Worm (Caenorhabditis elegans) whole organism, L1 larva: ENCODE measurements around the gene ceh-10.

Source experiments
- C16A3.4 ChIP-seq: fragments of 150-350 bp; optimal IDR thresholded peaks from 2 replicates; lab custom pipeline; 2014; ENCODE audit warnings: missing biosample characterization, missing genetic modification characterization
- F16B12.6 ChIP-seq: fragments of 150-350 bp; optimal IDR thresholded peaks from 2 replicates; lab custom pipeline; 2014; ENCODE audit warnings: missing biosample characterization, missing genetic modification characterization
- alr-1 ChIP-seq: fragments of 200-800 bp; sonication (Bioruptor generic); optimal IDR thresholded peaks from 2 replicates; lab custom pipeline; 2018; ENCODE audit warnings: borderline replicate concordance, mild to moderate bottlenecking, missing genetic modification characterization, missing compliant biosample characterization
- aly-2 ChIP-seq: fragments of 150-350 bp; optimal IDR thresholded peaks from 2 replicates; lab custom pipeline; 2014; ENCODE audit warnings: missing biosample characterization, missing genetic modification characterization
- blmp-1 ChIP-seq: fragments of 150-350 bp; optimal IDR thresholded peaks from 2 replicates; lab custom pipeline; 2014; ENCODE audit warnings: missing biosample characterization, missing genetic modification characterization
- ceh-82 ChIP-seq, 3 experiments: fragments of 150-350 bp in 1 of 3; sonication (generic microtip) in 2 of 3; optimal IDR thresholded peaks; 2 replicates each; lab custom pipeline; 2014 to 2017; ENCODE audit warnings: missing biosample characterization in 3 of 3, missing genetic modification characterization in 3 of 3
- ceh-88 ChIP-seq: fragments of 200-800 bp; sonication (Bioruptor generic); IDR thresholded peaks from 2 replicates; pipeline ENCODE4 v1.3.6; 2022; ENCODE audit warnings: missing genetic modification characterization, missing compliant biosample characterization
- ceh-90 ChIP-seq: sonication (generic microtip); optimal IDR thresholded peaks from 2 replicates; lab custom pipeline; 2016; ENCODE audit warnings: missing genetic modification characterization, missing compliant biosample characterization
- dpl-1 ChIP-seq, 3 experiments: fragments of 150-350 bp in 2 of 3; sonication (generic microtip) in 1 of 3; optimal IDR thresholded peaks; 2 replicates each; lab custom pipeline; 2014 to 2017; ENCODE audit warnings: missing biosample characterization in 3 of 3, missing genetic modification characterization in 3 of 3, missing genetic modification reagents in 3 of 3
- efl-1 ChIP-seq, 4 experiments: fragments of 150-350 bp; optimal IDR thresholded peaks in 3 of 4; peaks in 1 of 4; 1 replicate in 1 of 4; 2 replicates in 3 of 4; lab custom pipeline; 2014; ENCODE audit warnings: missing biosample characterization in 2 of 4, missing genetic modification characterization in 2 of 4, missing genetic modification reagents in 2 of 4
- egl-13 ChIP-seq: sonication (generic microtip); optimal IDR thresholded peaks from 2 replicates; lab custom pipeline; 2016; ENCODE audit warnings: missing genotype, missing genetic modification reagents, missing genetic modification characterization, missing compliant biosample characterization
- elt-3 ChIP-seq, 6 experiments: fragments of 150-350 bp in 1 of 6; sonication (generic microtip); optimal IDR thresholded peaks; 2 replicates each; lab custom pipeline; 2017 to 2018; ENCODE audit warnings: missing biosample characterization in 6 of 6, missing genetic modification characterization in 6 of 6, inconsistent platforms in 1 of 6
- ets-5 ChIP-seq: fragments of 200-800 bp; sonication (Bioruptor generic); IDR thresholded peaks from 2 replicates; pipeline ENCODE4 v1.3.6; 2022; ENCODE audit warnings: missing genetic modification characterization, missing compliant biosample characterization
- fkh-4 ChIP-seq: sonication (generic microtip); optimal IDR thresholded peaks from 2 replicates; lab custom pipeline; 2016; ENCODE audit warnings: missing compliant biosample characterization, missing genetic modification characterization, borderline replicate concordance
- fkh-8 ChIP-seq: sonication (generic microtip); optimal IDR thresholded peaks from 2 replicates; lab custom pipeline; 2016; ENCODE audit warnings: mild to moderate bottlenecking, missing genetic modification characterization, missing compliant biosample characterization
- fos-1 ChIP-seq: fragments of 150-350 bp; optimal IDR thresholded peaks from 2 replicates; lab custom pipeline; 2014; ENCODE audit warnings: missing biosample characterization, missing genetic modification characterization
- hlh-4 ChIP-seq: sonication (generic microtip); optimal IDR thresholded peaks from 2 replicates; lab custom pipeline; 2016; ENCODE audit warnings: mild to moderate bottlenecking, missing genetic modification characterization, missing compliant biosample characterization
- lin-14 ChIP-seq: fragments of 200-800 bp; sonication (Bioruptor generic); optimal IDR thresholded peaks from 2 replicates; lab custom pipeline; 2018; ENCODE audit warnings: mild to moderate bottlenecking, missing genetic modification characterization, moderate library complexity, missing compliant biosample characterization
- lin-35 ChIP-seq, 2 experiments: fragments of 150-350 bp; optimal IDR thresholded peaks; 2 replicates each; lab custom pipeline; 2014; ENCODE audit warnings: missing biosample characterization in 2 of 2, missing genetic modification characterization in 2 of 2, missing genetic modification reagents in 2 of 2
- lir-3 ChIP-seq: sonication (generic microtip); optimal IDR thresholded peaks from 2 replicates; lab custom pipeline; 2016; ENCODE audit warnings: mild to moderate bottlenecking, missing genetic modification characterization, moderate library complexity, missing compliant biosample characterization; ENCODE audit not compliant: poor library complexity
- lsy-2 ChIP-seq, 2 experiments: fragments of 150-350 bp; optimal IDR thresholded peaks; 2 replicates each; lab custom pipeline; 2014; ENCODE audit warnings: missing biosample characterization in 2 of 2, missing genetic modification characterization in 2 of 2
- mep-1 ChIP-seq: fragments of 150-350 bp; optimal IDR thresholded peaks from 2 replicates; lab custom pipeline; 2014; ENCODE audit warnings: missing biosample characterization, missing genetic modification characterization
- nhr-237 ChIP-seq: fragments of 150-350 bp; optimal IDR thresholded peaks from 2 replicates; lab custom pipeline; 2014; ENCODE audit warnings: missing biosample characterization, missing genetic modification characterization
- nhr-47 ChIP-seq: sonication (generic microtip); optimal IDR thresholded peaks from 2 replicates; lab custom pipeline; 2016; ENCODE audit warnings: mild to moderate bottlenecking, missing genetic modification characterization, moderate library complexity, missing compliant biosample characterization
- nhr-71 ChIP-seq: sonication (generic microtip); optimal IDR thresholded peaks from 2 replicates; lab custom pipeline; 2016; ENCODE audit warnings: mild to moderate bottlenecking, missing genetic modification characterization, moderate library complexity, missing compliant biosample characterization
- nhr-76 ChIP-seq: sonication (generic microtip); optimal IDR thresholded peaks from 2 replicates; lab custom pipeline; 2017; ENCODE audit warnings: missing biosample characterization, missing genetic modification characterization
- nhr-84 ChIP-seq: sonication (generic microtip); optimal IDR thresholded peaks from 2 replicates; lab custom pipeline; 2017; ENCODE audit warnings: missing biosample characterization, missing genetic modification characterization
- nhr-85 ChIP-seq: sonication (generic microtip); peaks from one replicate; lab custom pipeline; 2016; ENCODE audit warnings: missing genetic modification characterization, inconsistent platforms, missing compliant biosample characterization
- rnt-1 ChIP-seq: sonication (generic microtip); optimal IDR thresholded peaks from 2 replicates; lab custom pipeline; 2016; ENCODE audit warnings: mild to moderate bottlenecking, missing genetic modification characterization, moderate library complexity, missing compliant biosample characterization
- skn-1 ChIP-seq: fragments of 150-350 bp; optimal IDR thresholded peaks from 2 replicates; lab custom pipeline; 2014; ENCODE audit warnings: missing biosample characterization, missing genetic modification characterization
- snpc-4 ChIP-seq: fragments of 150-350 bp; optimal IDR thresholded peaks from 2 replicates; lab custom pipeline; 2014; ENCODE audit warnings: missing biosample characterization, missing genetic modification characterization
- snu-23 ChIP-seq: sonication (generic microtip); optimal IDR thresholded peaks from 2 replicates; lab custom pipeline; 2016; ENCODE audit warnings: missing genetic modification characterization, missing compliant biosample characterization
- sup-37 ChIP-seq: fragments of 200-800 bp; sonication (Bioruptor generic); optimal IDR thresholded peaks from 2 replicates; lab custom pipeline; 2018; ENCODE audit warnings: mild to moderate bottlenecking, missing genetic modification characterization, missing compliant biosample characterization
- tbx-2 ChIP-seq: sonication (generic microtip); optimal IDR thresholded peaks from 2 replicates; lab custom pipeline; 2016; ENCODE audit warnings: missing genetic modification characterization, missing compliant biosample characterization
- tlp-1 ChIP-seq: fragments of 150-350 bp; optimal IDR thresholded peaks from 2 replicates; lab custom pipeline; 2014; ENCODE audit warnings: missing biosample characterization, missing genetic modification characterization
- unc-130 ChIP-seq: fragments of 150-350 bp; optimal IDR thresholded peaks from 2 replicates; lab custom pipeline; 2017; ENCODE audit warnings: missing biosample characterization, missing genetic modification characterization, inconsistent platforms
- unc-62 ChIP-seq: fragments of 150-350 bp; optimal IDR thresholded peaks from 2 replicates; lab custom pipeline; 2014; ENCODE audit warnings: missing biosample characterization, missing genetic modification reagents, missing genetic modification characterization
- unc-98 ChIP-seq: fragments of 200-800 bp; sonication (Bioruptor generic); IDR thresholded peaks from 2 replicates; pipeline ENCODE4 v1.3.6; 2022; ENCODE audit warnings: missing genetic modification characterization, missing compliant biosample characterization
- zag-1 ChIP-seq: fragments of 150-350 bp; optimal IDR thresholded peaks from 2 replicates; lab custom pipeline; 2014; ENCODE audit warnings: missing biosample characterization, missing genetic modification characterization
- zip-4 ChIP-seq: fragments of 200-800 bp; sonication (Bioruptor generic); optimal IDR thresholded peaks from 2 replicates; lab custom pipeline; 2018; ENCODE audit warnings: mild to moderate bottlenecking, missing genetic modification characterization, moderate library complexity, missing compliant biosample characterization
- ztf-11 ChIP-seq, 2 experiments: sonication (generic microtip); optimal IDR thresholded peaks; 2 replicates each; lab custom pipeline; 2016 to 2017; ENCODE audit warnings: missing genetic modification characterization in 2 of 2, missing biosample characterization in 1 of 2, missing compliant biosample characterization in 1 of 2
- ztf-4 ChIP-seq: fragments of 150-350 bp; optimal IDR thresholded peaks from 2 replicates; lab custom pipeline; 2014; ENCODE audit warnings: missing biosample characterization, missing genetic modification characterization

ceh-10 gene

ce11 chrIII:5794982-5795381 is 3.9 kb upstream of the ceh-10 start:
- TF ChIP-seq hlh-4 (tag; lab: Kevin White, UChicago) (no peak), unc-62 (GFP tag; lab: Kevin White, UChicago) (no peak), efl-1 (optimal IDR thresholded peaks at IDR 0.05; lab: Kevin White, UChicago) (no peak), efl-1 (GFP tag; optimal IDR thresholded peaks at IDR 0.05 in 1 of 2; lab: Kevin White, UChicago) (peak in 1 of 2 experiments; percentile 44)

ce11 chrIII:5802971-5803370 is 4.1 kb downstream of the ceh-10 start, which contains the start of the genes polq-1 and him-10:
Gene polq-1, minus strand, starts transcription at chrIII:5803160.
Gene him-10, plus strand, starts transcription at chrIII:5803260.
- TF ChIP-seq blmp-1 (tag; lab: Kevin White, UChicago) (peak; percentile 16), nhr-85 (tag; lab: Kevin White, UChicago) (peak; percentile 40), skn-1 (peak; percentile 29), nhr-76 (tag; lab: Kevin White, UChicago) (no peak), unc-62 (GFP tag; lab: Kevin White, UChicago) (no peak), F16B12.6 (tag; lab: Kevin White, UChicago) (no peak), lir-3 (tag; lab: Kevin White, UChicago) (peak; percentile 18), lsy-2 (tag; optimal IDR thresholded peaks at IDR 0.05; lab: Kevin White, UChicago) (peak in 1 of 2 experiments; percentile 51), tbx-2 (tag; lab: Kevin White, UChicago) (peak; percentile 5), dpl-1 (GFP tag; optimal IDR thresholded peaks at IDR 0.05; lab: Kevin White, UChicago) (peak; percentile 72 to 86 (median 80)), snpc-4 (tag; lab: Kevin White, UChicago) (peak; percentile 6), nhr-237 (no peak), alr-1 (tag; lab: Kevin White, UChicago) (no peak), unc-98 (no peak), fkh-4 (tag; lab: Kevin White, UChicago) (peak; percentile 9), fkh-8 (tag; lab: Kevin White, UChicago) (peak; percentile 1), ceh-82 (tag; optimal IDR thresholded peaks at IDR 0.05; lab: Kevin White, UChicago) (peak in 1 of 3 experiments; percentile 14), efl-1 (optimal IDR thresholded peaks at IDR 0.05; lab: Kevin White, UChicago) (peak; percentile 53 to 79), efl-1 (GFP tag; optimal IDR thresholded peaks at IDR 0.05 in 1 of 2; lab: Kevin White, UChicago) (peak; percentile 87 to 98), snu-23 (GFP tag; lab: Kevin White, UChicago) (peak; percentile 16), mep-1 (peak; percentile 48), lin-14 (peak; percentile 35), lin-35 (GFP tag; optimal IDR thresholded peaks at IDR 0.05; lab: Kevin White, UChicago) (peak; percentile 68 to 89), ets-5 (no peak), rnt-1 (tag; lab: Kevin White, UChicago) (peak; percentile 80), nhr-71 (tag; lab: Kevin White, UChicago) (peak; percentile 14), ztf-11 (tag; optimal IDR thresholded peaks at IDR 0.05; lab: Kevin White, UChicago) (peak in 1 of 2 experiments; percentile 1), ceh-90 (tag; lab: Kevin White, UChicago) (peak; percentile 59), ztf-4 (tag; lab: Kevin White, UChicago) (no peak)

- no peak for TF ChIP-seq aly-2 (tag; lab: Kevin White, UChicago)
- no peak for TF ChIP-seq zip-4
- no peak for TF ChIP-seq tlp-1 (tag; lab: Kevin White, UChicago)
- TF ChIP-seq sup-37 (GFP tag; lab: Kevin White, UChicago): no peak
- no peak for TF ChIP-seq egl-13 (tag; lab: Kevin White, UChicago)
Observed at ce11 chrIII:5805273-5805672, 6.4 kb downstream of the ceh-10 start, which contains the start of gene R12B2.3. Gene R12B2.3, plus strand, starts transcription at chrIII:5805573.

- TF ChIP-seq nhr-237: no peak
- TF ChIP-seq zip-4: no peak
- TF ChIP-seq unc-130: no peak
- no peak for TF ChIP-seq nhr-84 (tag; lab: Kevin White, UChicago)
- no peak for TF ChIP-seq zag-1 (tag; lab: Kevin White, UChicago)
- TF ChIP-seq ceh-90 (tag; lab: Kevin White, UChicago): no peak
- no peak for TF ChIP-seq dpl-1 (GFP tag; optimal IDR thresholded peaks at IDR 0.05; lab: Kevin White, UChicago)
- no peak for TF ChIP-seq lin-14
- no peak for TF ChIP-seq C16A3.4 (tag; lab: Kevin White, UChicago)
- TF ChIP-seq tbx-2 (tag; lab: Kevin White, UChicago): no peak
- no peak for TF ChIP-seq ceh-88 (GFP tag; lab: Robert Waterston, UW)
- no peak for TF ChIP-seq blmp-1 (tag; lab: Kevin White, UChicago)
- no peak for TF ChIP-seq efl-1 (optimal IDR thresholded peaks at IDR 0.05; lab: Kevin White, UChicago)
- TF ChIP-seq efl-1 (GFP tag; optimal IDR thresholded peaks at IDR 0.05 in 1 of 2; lab: Kevin White, UChicago): no peak
- no peak for TF ChIP-seq elt-3 (tag; optimal IDR thresholded peaks at IDR 0.05; lab: Kevin White, UChicago)
- no peak for TF ChIP-seq unc-62 (GFP tag; lab: Kevin White, UChicago)
- no peak for TF ChIP-seq lsy-2 (tag; optimal IDR thresholded peaks at IDR 0.05; lab: Kevin White, UChicago)
- TF ChIP-seq fos-1 (tag; lab: Kevin White, UChicago): no peak
- no peak for TF ChIP-seq nhr-47 (tag; lab: Kevin White, UChicago)
Observed at ce11 chrIII:5806720-5807119, 7.9 kb downstream of the ceh-10 start, which contains the start of gene R12B2.2. Gene R12B2.2, plus strand, starts transcription at chrIII:5807020.
